Worm (Caenorhabditis elegans): ENCODE data around the gene tftc-3.

Gene tftc-3

DNA sequence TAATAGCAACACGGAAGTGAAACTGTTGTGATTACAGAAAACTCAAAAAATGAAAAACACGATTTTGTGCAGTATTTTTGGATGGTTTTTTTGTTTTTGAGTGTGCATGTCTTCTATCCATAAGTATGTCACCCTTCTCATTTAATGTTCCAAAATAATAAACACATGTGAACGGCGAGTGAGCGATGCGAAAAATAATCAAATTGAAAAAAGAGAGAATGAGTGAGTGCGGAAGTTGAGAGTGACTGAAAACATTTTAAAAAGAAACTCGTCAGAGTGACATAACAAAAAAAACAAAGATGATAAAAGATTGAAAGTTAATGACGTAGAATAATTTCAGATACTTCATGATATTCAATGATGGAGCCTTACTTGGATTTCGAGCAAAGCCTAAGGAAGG, 39.4 kb upstream of the tftc-3 start:
- peak; percentile 94 for TF ChIP-seq aha-1 (tag)
- no peak for TF ChIP-seq lin-1 (GFP tag; IDR thresholded peaks at IDR 0.05)
- peak in 1 of 2 experiments; percentile 72 for TF ChIP-seq daf-16 (GFP tag; optimal IDR thresholded peaks at IDR 0.05)
- TF ChIP-seq daf-16 (tag; optimal IDR thresholded peaks at IDR 0.05), result peak; percentile 7

DNA sequence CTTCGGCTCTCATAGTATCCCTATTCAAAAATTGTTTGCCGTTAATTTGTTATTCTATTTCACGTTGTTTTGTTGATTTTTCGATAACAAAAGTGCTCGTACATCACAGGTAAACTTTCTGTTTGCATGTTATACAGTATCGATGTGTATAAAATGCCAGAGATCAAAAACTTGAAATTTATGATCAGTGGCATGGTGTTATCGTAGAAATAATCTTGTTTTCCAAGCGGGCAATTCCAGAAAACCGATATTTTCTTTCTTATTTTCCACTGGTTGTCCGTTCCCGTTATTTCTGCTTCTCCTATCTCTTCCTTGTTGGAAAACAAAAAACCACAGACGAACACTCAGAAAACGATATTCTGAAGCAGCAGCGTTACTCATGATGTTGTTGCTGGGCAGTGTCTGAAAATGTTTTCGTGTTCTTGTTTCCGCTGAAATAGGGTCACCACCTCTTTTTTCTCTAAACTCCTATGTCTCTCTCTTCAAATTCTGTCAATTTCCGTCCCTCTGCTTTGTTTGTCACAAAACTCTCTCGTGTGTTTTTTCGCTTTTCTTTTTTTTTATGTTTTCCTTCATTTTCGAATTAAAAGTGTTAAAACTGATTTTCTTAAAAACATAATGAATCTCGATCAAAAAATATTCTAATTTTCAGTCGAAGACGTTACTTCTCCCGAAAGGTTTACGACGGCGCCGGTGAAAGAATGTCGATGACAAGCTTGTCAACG, 38.3 kb upstream of the tftc-3 start, which contains the start of gene akt-1:
akt-1 (plus strand) TSS at position 651 of the 725 bp plus-strand sequence.
- peak in 1 of 2 experiments; percentile 48 for TF ChIP-seq daf-16 (GFP tag; optimal IDR thresholded peaks at IDR 0.05)
- peak; percentile 77 for TF ChIP-seq daf-16 (tag; optimal IDR thresholded peaks at IDR 0.05)
- peak; percentile 12 for TF ChIP-seq rbr-2 (tag; optimal IDR thresholded peaks at IDR 0.05)
- no peak for TF ChIP-seq mdt-29 (GFP tag; IDR thresholded peaks at IDR 0.05)
- no peak for TF ChIP-seq skn-1 (tag; optimal IDR thresholded peaks at IDR 0.05)
- TF ChIP-seq nhr-48 (tag; optimal IDR thresholded peaks at IDR 0.05), result no peak
- TF ChIP-seq unc-62 (GFP tag; optimal IDR thresholded peaks at IDR 0.05 in 1 of 2), result peak in 1 of 2 experiments; percentile 99
- TF ChIP-seq unc-62 (tag; optimal IDR thresholded peaks at IDR 0.05), result no peak
- TF ChIP-seq Y48G9A.11 (GFP tag; IDR thresholded peaks at IDR 0.05), result no peak
- TF ChIP-seq aha-1 (tag), result peak; percentile 94
- peak; percentile 23 for TF ChIP-seq hlh-30 (tag; optimal IDR thresholded peaks at IDR 0.05; ENCODE audit: insufficient read depth)
- no peak for TF ChIP-seq nhr-41 (GFP tag; IDR thresholded peaks at IDR 0.05)
- TF ChIP-seq F44E2.7 (GFP tag; IDR thresholded peaks at IDR 0.05), result no peak

DNA sequence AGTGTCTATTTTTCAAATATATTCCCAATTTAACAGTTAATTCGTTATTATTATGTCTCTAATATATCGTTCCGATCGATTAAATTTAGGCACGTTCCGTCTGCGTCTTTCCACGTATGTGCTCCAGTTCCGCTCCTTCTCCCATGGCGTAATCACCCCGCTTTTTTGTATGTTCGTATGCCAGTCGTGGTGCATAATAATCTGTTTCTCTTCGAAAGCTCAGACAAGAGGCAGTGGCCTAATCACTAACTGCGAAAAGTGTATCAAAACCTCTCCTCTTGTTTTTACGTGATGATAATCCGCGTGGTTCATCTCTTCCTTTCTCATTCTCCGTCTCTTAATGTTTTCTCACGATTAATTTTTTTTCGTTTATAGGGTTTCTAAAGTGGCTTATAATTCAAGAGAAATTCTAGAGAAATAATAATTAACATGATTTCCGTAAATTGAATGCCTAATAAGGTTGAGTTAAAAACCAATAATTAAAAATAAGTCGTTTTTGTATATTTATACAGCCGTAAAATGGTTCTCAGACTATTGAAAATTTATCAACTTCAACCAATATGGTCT, 37.6 kb upstream of the tftc-3 start:
- peak; percentile 56 for TF ChIP-seq aha-1 (tag)
- peak; percentile 13 for TF ChIP-seq nhr-28 (tag; optimal IDR thresholded peaks at IDR 0.05)
- TF ChIP-seq dve-1 (tag; optimal IDR thresholded peaks at IDR 0.05; ENCODE audit: insufficient read depth), result peak; percentile 6
- peak; percentile 23 for TF ChIP-seq ama-1 (optimal IDR thresholded peaks at IDR 0.05)
- TF ChIP-seq T26A8.4 (GFP tag; IDR thresholded peaks at IDR 0.05), result no peak
- no peak for TF ChIP-seq mep-1 (tag; optimal IDR thresholded peaks at IDR 0.05)
- peak in 1 of 2 experiments; percentile 81 for TF ChIP-seq unc-62 (GFP tag; optimal IDR thresholded peaks at IDR 0.05 in 1 of 2)
- TF ChIP-seq unc-62 (tag; optimal IDR thresholded peaks at IDR 0.05), result no peak
- peak in 1 of 2 experiments; percentile 25 for TF ChIP-seq lsy-2 (tag; optimal IDR thresholded peaks at IDR 0.05)
- TF ChIP-seq hlh-30 (tag; optimal IDR thresholded peaks at IDR 0.05; ENCODE audit: insufficient read depth), result peak; percentile 51
- no peak for TF ChIP-seq daf-16 (GFP tag; optimal IDR thresholded peaks at IDR 0.05)
- TF ChIP-seq daf-16 (tag; optimal IDR thresholded peaks at IDR 0.05), result no peak
- no peak for TF ChIP-seq nhr-41 (GFP tag; IDR thresholded peaks at IDR 0.05)
- no peak for TF ChIP-seq dmd-9 (GFP tag; IDR thresholded peaks at IDR 0.05)

DNA sequence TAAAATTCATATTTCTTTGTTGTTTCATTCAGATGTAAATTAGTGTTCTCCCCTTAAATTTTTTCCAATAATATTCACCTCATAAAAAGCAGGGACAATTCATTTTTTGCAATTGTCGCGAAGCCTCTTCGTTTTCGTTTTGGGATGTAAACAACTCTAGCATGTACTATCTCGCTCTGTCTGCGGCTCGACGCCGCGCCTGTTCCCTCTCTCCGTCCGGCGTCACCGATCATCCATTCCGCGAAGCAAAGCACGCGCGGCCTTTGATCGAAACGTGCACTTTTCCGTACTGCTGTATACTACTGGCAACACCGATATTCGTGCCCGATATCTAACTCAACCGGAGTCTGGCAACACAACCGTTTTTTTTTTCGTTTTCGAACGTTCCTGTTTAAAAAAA, 36.8 kb upstream of the tftc-3 start:
- TF ChIP-seq zip-11 (GFP tag; IDR thresholded peaks at IDR 0.05) (no peak), Y48G9A.11 (GFP tag; IDR thresholded peaks at IDR 0.05) (no peak), mdl-1 (tag; optimal IDR thresholded peaks at IDR 0.05) (peak; percentile 14 to 81), lin-15B (tag; optimal IDR thresholded peaks at IDR 0.05) (no peak), hlh-11 (tag; optimal IDR thresholded peaks at IDR 0.05) (peak; percentile 65), dmd-6 (GFP tag; IDR thresholded peaks at IDR 0.05) (peak; percentile 31), hif-1 (tag; optimal IDR thresholded peaks at IDR 0.05) (peak in 1 of 2 experiments; percentile 68), rbr-2 (tag; optimal IDR thresholded peaks at IDR 0.05) (peak; percentile 21), dve-1 (tag; optimal IDR thresholded peaks at IDR 0.05; ENCODE audit: insufficient read depth) (peak; percentile 15), T26A8.4 (GFP tag; IDR thresholded peaks at IDR 0.05) (peak; percentile 33; the same call in 1 of the 2 replicates), F26F4.8 (GFP tag; conservative IDR thresholded peaks at IDR 0.05) (no peak), mes-2 (tag; optimal IDR thresholded peaks at IDR 0.05; ENCODE audit: poor library complexity, severe bottlenecking) (peak; percentile 39), madf-9 (GFP tag; conservative IDR thresholded peaks at IDR 0.05) (peak; percentile 85), hlh-30 (tag; optimal IDR thresholded peaks at IDR 0.05; ENCODE audit: insufficient read depth) (peak; percentile 78), ama-1 (optimal IDR thresholded peaks at IDR 0.05) (peak; percentile 1), mxl-3 (GFP tag; optimal IDR thresholded peaks at IDR 0.05) (no peak), daf-16 (GFP tag; optimal IDR thresholded peaks at IDR 0.05) (peak in 1 of 2 experiments; percentile 32), daf-16 (tag; optimal IDR thresholded peaks at IDR 0.05) (peak; percentile 84), set-16 (GFP tag; IDR thresholded peaks at IDR 0.05) (peak; percentile 52)
